Fruit fly (Drosophila melanogaster) whole organism, embryonic: ENCODE measurements around the gene CG12516.
A peak's percentile ranks its signal among the peaks of the same experiment; 100 is the strongest.

Experiments
- ATbp ChIP-seq: fragments of 200-800 bp; sonication (Bioruptor generic); optimal IDR thresholded peaks from 2 replicates; lab custom pipeline; 2017; ENCODE audit warnings: missing biosample characterization, mild to moderate bottlenecking, missing genetic modification characterization, missing genetic modification reagents
- Blimp-1 ChIP-seq: fragments of 200-800 bp; sonication (Bioruptor generic); optimal IDR thresholded peaks from 3 replicates; lab custom pipeline; 2018; ENCODE audit warnings: missing biosample characterization, missing genetic modification characterization, mild to moderate bottlenecking, moderate library complexity, missing genetic modification reagents
- CG10274 ChIP-seq: fragments of 200-800 bp; sonication (Bioruptor generic); optimal IDR thresholded peaks from 3 replicates; lab custom pipeline; 2017; ENCODE audit warnings: missing biosample characterization, mild to moderate bottlenecking, missing genetic modification characterization
- CG13624 ChIP-seq: fragments of 200-800 bp; sonication (Bioruptor generic); optimal IDR thresholded peaks from 2 replicates; lab custom pipeline; 2016; ENCODE audit warnings: missing biosample characterization, missing genetic modification characterization
- CG13775 ChIP-seq: fragments of 200-800 bp; sonication (Bioruptor generic); optimal IDR thresholded peaks from 3 replicates; lab custom pipeline; 2017; ENCODE audit warnings: missing biosample characterization, mild to moderate bottlenecking, missing genetic modification characterization
- CG14860 ChIP-seq: fragments of 200-800 bp; sonication (Bioruptor generic); IDR thresholded peaks from 3 replicates; pipeline ENCODE4 v1.3.6; 2022; ENCODE audit warnings: missing biosample characterization, missing genetic modification characterization; ENCODE audit not compliant: partially characterized antibody
- CG15479 ChIP-seq: fragments of 200-800 bp; sonication (Bioruptor generic); optimal IDR thresholded peaks from 3 replicates; lab custom pipeline; 2019; ENCODE audit warnings: missing biosample characterization, mild to moderate bottlenecking, missing genetic modification characterization, moderate library complexity
- CG1832 ChIP-seq: fragments of 200-800 bp; sonication (Bioruptor generic); optimal IDR thresholded peaks from 2 replicates; lab custom pipeline; 2017; ENCODE audit warnings: missing biosample characterization, mild to moderate bottlenecking, missing genetic modification characterization, inconsistent platforms
- CG4328 ChIP-seq: fragments of 200-800 bp; sonication (Bioruptor generic); optimal IDR thresholded peaks from 3 replicates; lab custom pipeline; 2017; ENCODE audit warnings: missing biosample characterization, missing genetic modification reagents, missing genetic modification characterization
- CG4424 ChIP-seq: fragments of 200-800 bp; sonication (Bioruptor generic); optimal IDR thresholded peaks from 3 replicates; lab custom pipeline; 2016; ENCODE audit warnings: missing biosample characterization, missing genetic modification characterization
- CG6254 ChIP-seq: fragments of 200-800 bp; sonication (Bioruptor generic); optimal IDR thresholded peaks from 3 replicates; lab custom pipeline; 2017; ENCODE audit warnings: mild to moderate bottlenecking, missing biosample characterization, missing genetic modification reagents, missing genetic modification characterization
- CG7271 ChIP-seq: fragments of 200-800 bp; sonication (Bioruptor generic); optimal IDR thresholded peaks from 2 replicates; lab custom pipeline; 2018; ENCODE audit warnings: missing biosample characterization, mild to moderate bottlenecking, missing genetic modification characterization, moderate library complexity
- CG7987 ChIP-seq: fragments of 200-800 bp; sonication (Bioruptor generic); optimal IDR thresholded peaks from 2 replicates; lab custom pipeline; 2018; ENCODE audit warnings: missing biosample characterization, mild to moderate bottlenecking, missing genetic modification characterization, moderate library complexity
- CG8478 ChIP-seq: fragments of >200 bp; optimal IDR thresholded peaks from 2 replicates; lab custom pipeline; 2018
- CG9437 ChIP-seq: fragments of 200-800 bp; sonication (Bioruptor generic); optimal IDR thresholded peaks from 2 replicates; lab custom pipeline; 2018; ENCODE audit warnings: missing biosample characterization, mild to moderate bottlenecking, missing genetic modification characterization
- Dip3 ChIP-seq: fragments of 200-800 bp; sonication (Bioruptor generic); optimal IDR thresholded peaks from 3 replicates; lab custom pipeline; 2016; ENCODE audit warnings: missing biosample characterization, missing genetic modification characterization
- Eip74EF ChIP-seq, 2 experiments: fragments of 200-800 bp in 1 of 2; fragments of >200 bp in 1 of 2; sonication (Bioruptor generic) in 1 of 2; optimal IDR thresholded peaks; 2 replicates each; lab custom pipeline; 2017 to 2019; ENCODE audit warnings: missing biosample characterization in 2 of 2, missing genetic modification characterization in 2 of 2, mild to moderate bottlenecking in 1 of 2, moderate library complexity in 1 of 2
- Ets65A ChIP-seq: fragments of 200-800 bp; sonication (Bioruptor generic); peaks from one replicate; lab custom pipeline; 2016; ENCODE audit warnings: missing biosample characterization, missing genetic modification characterization
- Fer1 ChIP-seq: fragments of 200-800 bp; sonication (Bioruptor generic); optimal IDR thresholded peaks from 2 replicates; lab custom pipeline; 2017; ENCODE audit warnings: missing biosample characterization, mild to moderate bottlenecking, missing genetic modification characterization
- Hr78 ChIP-seq, 2 experiments: fragments of 200-800 bp in 1 of 2; fragments of >200 bp in 1 of 2; sonication (Bioruptor generic) in 1 of 2; optimal IDR thresholded peaks; 2 replicates each; lab custom pipeline; 2017 to 2019; ENCODE audit warnings: missing biosample characterization in 2 of 2, missing genetic modification characterization in 2 of 2, mild to moderate bottlenecking in 1 of 2, moderate library complexity in 1 of 2
- Mrtf ChIP-seq: fragments of 200-800 bp; sonication (Bioruptor generic); IDR thresholded peaks from 3 replicates; pipeline ENCODE4 v1.3.6; 2022; ENCODE audit warnings: missing biosample characterization, missing genetic modification characterization
- al ChIP-seq: fragments of 200-800 bp; sonication (Bioruptor generic); IDR thresholded peaks from 2 replicates; pipeline ENCODE4 v1.3.6; 2022; ENCODE audit warnings: missing biosample characterization, missing genetic modification characterization
- bigmax ChIP-seq: fragments of 200-800 bp; sonication (Bioruptor generic); optimal IDR thresholded peaks from 2 replicates; lab custom pipeline; 2018; ENCODE audit warnings: missing biosample characterization, mild to moderate bottlenecking, missing genetic modification characterization
- bsh ChIP-seq, 2 experiments: fragments of 200-800 bp; sonication (Bioruptor generic); optimal IDR thresholded peaks; 2 replicates each; lab custom pipeline; 2017 to 2018; ENCODE audit warnings: mild to moderate bottlenecking in 2 of 2, missing biosample characterization in 2 of 2, missing genetic modification characterization in 2 of 2, moderate library complexity in 1 of 2
- cg ChIP-seq: fragments of 200-800 bp; sonication (Bioruptor generic); optimal IDR thresholded peaks from 3 replicates; lab custom pipeline; 2019; ENCODE audit warnings: missing biosample characterization, mild to moderate bottlenecking, missing genetic modification characterization, moderate library complexity
- cwo ChIP-seq: fragments of 200-800 bp; sonication (Bioruptor generic); optimal IDR thresholded peaks from 3 replicates; lab custom pipeline; 2017; ENCODE audit warnings: missing biosample characterization, missing genetic modification characterization, mild to moderate bottlenecking, moderate library complexity, missing genetic modification reagents
- exex ChIP-seq: fragments of 200-800 bp; sonication (Bioruptor generic); optimal IDR thresholded peaks from 4 replicates; lab custom pipeline; 2018; ENCODE audit warnings: missing biosample characterization, mild to moderate bottlenecking, missing genetic modification characterization, moderate library complexity
- fd96Cb ChIP-seq: fragments of 200-800 bp; sonication (Bioruptor generic); optimal IDR thresholded peaks from 2 replicates; lab custom pipeline; 2018; ENCODE audit warnings: missing biosample characterization, mild to moderate bottlenecking, missing genetic modification characterization, moderate library complexity
- gcm2 ChIP-seq: fragments of 200-800 bp; sonication (Bioruptor generic); optimal IDR thresholded peaks from 2 replicates; lab custom pipeline; 2016; ENCODE audit warnings: missing biosample characterization, missing genetic modification characterization
- klu ChIP-seq: fragments of 200-800 bp; sonication (Bioruptor generic); IDR thresholded peaks from 2 replicates; pipeline ENCODE4 v1.3.6; 2022; ENCODE audit warnings: missing biosample characterization, missing genetic modification characterization
- kni ChIP-seq: fragments of 200-800 bp; sonication (Bioruptor generic); optimal IDR thresholded peaks from 3 replicates; lab custom pipeline; 2017; ENCODE audit warnings: mild to moderate bottlenecking, missing biosample characterization, missing genetic modification reagents, missing genetic modification characterization
- lab ChIP-seq: fragments of 200-800 bp; sonication (Bioruptor generic); optimal IDR thresholded peaks from 3 replicates; lab custom pipeline; 2017; ENCODE audit warnings: missing biosample characterization, missing genetic modification characterization, mild to moderate bottlenecking, moderate library complexity, missing genetic modification reagents
- mam ChIP-seq: fragments of 200-800 bp; sonication (Bioruptor generic); optimal IDR thresholded peaks from 3 replicates; lab custom pipeline; 2016; ENCODE audit warnings: missing biosample characterization, missing genetic modification characterization
- mld ChIP-seq: fragments of 200-800 bp; sonication (Bioruptor generic); IDR thresholded peaks from 3 replicates; pipeline ENCODE4 v1.3.6; 2022; ENCODE audit warnings: missing biosample characterization, missing genetic modification characterization; ENCODE audit not compliant: partially characterized antibody
- sima ChIP-seq: fragments of 200-800 bp; sonication (Bioruptor generic); optimal IDR thresholded peaks from 2 replicates; lab custom pipeline; 2016; ENCODE audit warnings: missing biosample characterization, missing genetic modification characterization
- sob ChIP-seq: fragments of 200-800 bp; sonication (Bioruptor generic); IDR thresholded peaks from 2 replicates; pipeline ENCODE4 v1.3.6; 2022; ENCODE audit warnings: missing biosample characterization, missing genetic modification characterization
- yki ChIP-seq: fragments of >200 bp; optimal IDR thresholded peaks from 3 replicates; lab custom pipeline; 2018
- zf30C ChIP-seq: fragments of 200-800 bp; sonication (Bioruptor generic); optimal IDR thresholded peaks from 3 replicates; lab custom pipeline; 2018; ENCODE audit warnings: missing biosample characterization, mild to moderate bottlenecking, missing genetic modification characterization

Gene CG12516

dm6 chr3R:28330266-28331125, 26.1 kb upstream of the CG12516 start (continued):
- peak; percentile 96 for TF ChIP-seq cwo (GFP tag; lab: Kevin White, UChicago)
- TF ChIP-seq bigmax (GFP tag; lab: Kevin White, UChicago) = peak; percentile 44
- TF ChIP-seq CG8478 = no peak
- no peak for TF ChIP-seq mld (GFP tag; lab: Robert Waterston, UW)
- TF ChIP-seq Hr78 (GFP tag; optimal IDR thresholded peaks at IDR 0.05; lab: Kevin White, UChicago) = no peak
- no peak for TF ChIP-seq al
- no peak for TF ChIP-seq CG4424 (GFP tag; lab: Kevin White, UChicago)
- TF ChIP-seq cg (GFP tag; lab: Kevin White, UChicago) = peak; percentile 39
- no peak for TF ChIP-seq Mrtf (GFP tag; lab: Robert Waterston, UW)
- peak; percentile 30 for TF ChIP-seq lab (GFP tag; lab: Kevin White, UChicago)
- TF ChIP-seq yki (lab: Kevin White, UChicago) = peak; percentile 43
- peak; percentile 88 for TF ChIP-seq Blimp-1
- TF ChIP-seq sima = no peak
- no peak for TF ChIP-seq ATbp (GFP tag; lab: Kevin White, UChicago)
- peak; percentile 30 for TF ChIP-seq Ets65A (GFP tag; lab: Kevin White, UChicago)
- TF ChIP-seq CG7987 (GFP tag; lab: Kevin White, UChicago) = peak; percentile 18
- TF ChIP-seq exex (tag; lab: Kevin White, UChicago) = peak; percentile 38
- TF ChIP-seq CG7271 = no peak
- peak; percentile 99 for TF ChIP-seq CG9437 (GFP tag; lab: Kevin White, UChicago)
- no peak for TF ChIP-seq CG6254 (GFP tag; lab: Kevin White, UChicago)
- TF ChIP-seq klu (GFP tag; lab: Robert Waterston, UW) = no peak
- TF ChIP-seq bsh (GFP tag; optimal IDR thresholded peaks at IDR 0.05; lab: Kevin White, UChicago) = no peak
- no peak for TF ChIP-seq mam (GFP tag; lab: Kevin White, UChicago)
- no peak for TF ChIP-seq CG13775 (GFP tag; lab: Kevin White, UChicago)
- TF ChIP-seq Eip74EF (GFP tag; optimal IDR thresholded peaks at IDR 0.05; lab: Kevin White, UChicago) = peak in 1 of 2 experiments; percentile 42
- no peak for TF ChIP-seq CG13624
- TF ChIP-seq gcm2 (GFP tag; lab: Kevin White, UChicago) = no peak
- no peak for TF ChIP-seq CG4328 (GFP tag; lab: Kevin White, UChicago)
- TF ChIP-seq CG10274 = no peak
- TF ChIP-seq Fer1 (GFP tag; lab: Kevin White, UChicago) = peak; percentile 19
- peak; percentile 62 for TF ChIP-seq CG1832 (GFP tag; lab: Kevin White, UChicago)
- TF ChIP-seq sob (GFP tag; lab: Robert Waterston, UW) = 0 out of 2 replicates have a peak, but pooled peaks have one; percentile 27
- TF ChIP-seq CG15479 (GFP tag; lab: Kevin White, UChicago) = peak; percentile 50
- TF ChIP-seq Dip3 (GFP tag; lab: Kevin White, UChicago) = no peak
- peak; percentile 70 for TF ChIP-seq kni (GFP tag; lab: Kevin White, UChicago)
- no peak for TF ChIP-seq CG14860
- no peak for TF ChIP-seq fd96Cb
- TF ChIP-seq zf30C (GFP tag; lab: Kevin White, UChicago) = no peak
